Worm (Caenorhabditis elegans) whole organism, early embryonic: ENCODE data around the gene H28G03.3.

Experiments
- F13C5.2 ChIP-seq: sonication (generic microtip); optimal IDR thresholded peaks from 2 replicates; lab custom pipeline; 2017; ENCODE audit warnings: mild to moderate bottlenecking, missing genetic modification characterization, inconsistent platforms, missing compliant biosample characterization
- aly-1 ChIP-seq: sonication (generic microtip); optimal IDR thresholded peaks from 2 replicates; lab custom pipeline; 2016; ENCODE audit warnings: missing genetic modification characterization, missing compliant biosample characterization
- ama-1 ChIP-seq: fragments of 150-350 bp; optimal IDR thresholded peaks from 2 replicates; lab custom pipeline; 2014
- ceh-13 ChIP-seq: fragments of 200-800 bp; sonication (Bioruptor generic); optimal IDR thresholded peaks from 2 replicates; lab custom pipeline; 2018; ENCODE audit warnings: mild to moderate bottlenecking, missing genetic modification characterization, missing compliant biosample characterization
- ceh-36 ChIP-seq: sonication (generic microtip); optimal IDR thresholded peaks from 2 replicates; lab custom pipeline; 2016; ENCODE audit warnings: missing genetic modification characterization, inconsistent platforms, missing compliant biosample characterization
- flt-1 ChIP-seq: fragments of 200-800 bp; sonication (Bioruptor generic); IDR thresholded peaks from 2 replicates; pipeline ENCODE4 v1.3.6; 2022; ENCODE audit warnings: missing genetic modification characterization, missing compliant biosample characterization
- hmbx-1 ChIP-seq: sonication (generic microtip); optimal IDR thresholded peaks from 2 replicates; lab custom pipeline; 2016; ENCODE audit warnings: mild to moderate bottlenecking, missing genetic modification characterization, missing compliant biosample characterization
- hnd-1 ChIP-seq: sonication (generic microtip); optimal IDR thresholded peaks from 2 replicates; lab custom pipeline; 2016; ENCODE audit warnings: missing genetic modification characterization, missing compliant biosample characterization
- pes-1 ChIP-seq: fragments of 200-800 bp; sonication (Bioruptor generic); IDR thresholded peaks from 2 replicates; pipeline ENCODE4 v1.3.6; 2022; ENCODE audit warnings: missing genetic modification reagents, missing genetic modification characterization, missing compliant biosample characterization
- scrt-1 ChIP-seq: fragments of 200-800 bp; sonication (Bioruptor generic); IDR thresholded peaks from 2 replicates; pipeline ENCODE4 v1.3.6; 2022; ENCODE audit warnings: missing genetic modification characterization, missing compliant biosample characterization
- sea-1 ChIP-seq: fragments of 200-800 bp; sonication (Bioruptor generic); conservative IDR thresholded peaks from 2 replicates; pipeline ENCODE4 v1.3.6; 2022; ENCODE audit warnings: missing genetic modification characterization, missing compliant biosample characterization
- tbx-11 ChIP-seq: fragments of 200-800 bp; sonication (Bioruptor generic); IDR thresholded peaks from 2 replicates; pipeline ENCODE4 v1.3.6; 2022; ENCODE audit warnings: missing genetic modification characterization, missing compliant biosample characterization
- tbx-37 ChIP-seq: fragments of 200-800 bp; sonication (Bioruptor generic); conservative IDR thresholded peaks from 2 replicates; pipeline ENCODE4 v1.3.6; 2022; ENCODE audit warnings: missing genetic modification reagents, missing genetic modification characterization, missing compliant biosample characterization
- tra-4 ChIP-seq: sonication (generic microtip); optimal IDR thresholded peaks from 2 replicates; lab custom pipeline; 2017; ENCODE audit warnings: missing genetic modification characterization, missing compliant biosample characterization

DNA sequence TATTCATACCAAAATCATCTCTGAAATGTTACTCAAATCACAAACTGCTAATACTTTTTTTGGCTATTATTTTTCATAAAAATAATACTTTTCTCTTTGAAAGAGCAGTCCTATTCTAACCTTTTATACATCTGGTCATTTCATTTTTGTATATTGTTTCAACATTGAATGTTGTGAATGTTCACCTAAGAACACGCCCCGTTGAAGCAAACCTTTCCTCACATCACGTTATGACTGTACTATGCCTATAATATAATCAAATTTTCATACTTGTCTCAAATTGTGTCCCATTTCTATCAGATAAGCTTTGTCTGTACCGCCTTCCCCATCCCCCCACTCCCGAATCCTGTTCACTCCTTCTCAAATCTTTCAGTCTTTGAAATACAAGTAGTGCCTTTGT lies 7.8 kb downstream of the H28G03.3 start:
- TF ChIP-seq tbx-37 (GFP tag; lab: Robert Waterston, UW) (no peak), hnd-1 (tag; lab: Kevin White, UChicago) (no peak), sea-1 (no peak), tbx-11 (no peak), flt-1 (GFP tag; lab: Robert Waterston, UW) (no peak), ama-1 (lab: Kevin White, UChicago) (no peak), aly-1 (tag; lab: Kevin White, UChicago) (no peak), hmbx-1 (tag; lab: Kevin White, UChicago) (no peak), scrt-1 (GFP tag; lab: Robert Waterston, UW) (no peak), F13C5.2 (tag; lab: Kevin White, UChicago) (no peak), pes-1 (no peak), ceh-13 (GFP tag; lab: Kevin White, UChicago) (no peak), tra-4 (no peak), ceh-36 (tag; lab: Kevin White, UChicago) (no peak)
